In genomic region chr3L:9559040-9559439, dm6 we compare ENCODE assay signal across 3 fruit fly cellular contexts.
TF ChIP-seq lines count a peak whose summit lies in the region.

No protein-coding gene starts in this region.

- no peak for TF ChIP-seq CTCF in whole organism, embryonic (GFP tag; optimal IDR thresholded peaks at IDR 0.05; lab: Kevin White, UChicago)

TF ChIP-seq in whole organism, embryonic, 481 proteins besides CTCF, POLR2A, EP300 and RAD21:
- TF ChIP-seq HLH3B (GFP tag; IDR thresholded peaks at IDR 0.05; lab: Robert Waterston, UW): 0 out of 2 replicates have a peak, but pooled peaks have one; percentile 33
- TF ChIP-seq CG11504 (tag; optimal IDR thresholded peaks at IDR 0.05; lab: Kevin White, UChicago): peak; percentile 14
- TF ChIP-seq Med (GFP tag; lab: Kevin White, UChicago): peak; percentile 40
- peak; percentile 13; the same call in 1 of the 2 replicates for TF ChIP-seq CG10366 (GFP tag; IDR thresholded peaks at IDR 0.05; lab: Robert Waterston, UW)
- TF ChIP-seq dmrt99B (tag; optimal IDR thresholded peaks at IDR 0.05; lab: Kevin White, UChicago): peak; percentile 14
- no peak for TF ChIP-seq zen2 (GFP tag; IDR thresholded peaks at IDR 0.05; lab: Robert Waterston, UW; ENCODE audit: partially characterized antibody)
- TF ChIP-seq esg (GFP tag; conservative IDR thresholded peaks at IDR 0.05; lab: Robert Waterston, UW): 0 out of 2 replicates have a peak, but pooled peaks have one; percentile 12
- TF ChIP-seq ci (GFP tag; IDR thresholded peaks at IDR 0.05; lab: Robert Waterston, UW): 0 out of 3 replicates have a peak, but pooled peaks have one; percentile 32
- peak; percentile 7 for TF ChIP-seq gem (tag; optimal IDR thresholded peaks at IDR 0.05; lab: Kevin White, UChicago)
- no peak for TF ChIP-seq CG2875 (GFP tag; optimal IDR thresholded peaks at IDR 0.05; lab: Kevin White, UChicago)
- peak; percentile 33; the same call in 1 of the 2 replicates for TF ChIP-seq vvl (GFP tag; IDR thresholded peaks at IDR 0.05; lab: Robert Waterston, UW)
- no peak for TF ChIP-seq btn (GFP tag; optimal IDR thresholded peaks at IDR 0.05; lab: Kevin White, UChicago)
- no peak for TF ChIP-seq Aef1 (GFP tag; IDR thresholded peaks at IDR 0.05; lab: Robert Waterston, UW)
- TF ChIP-seq hkb (optimal IDR thresholded peaks at IDR 0.05; lab: Kevin White, UChicago): no peak
- 0 out of 2 replicates have a peak, but pooled peaks have one; percentile 17 for TF ChIP-seq hkb (GFP tag; IDR thresholded peaks at IDR 0.05; lab: Robert Waterston, UW)
- TF ChIP-seq CG3407 (GFP tag; optimal IDR thresholded peaks at IDR 0.05; lab: Kevin White, UChicago): no peak
- TF ChIP-seq row (GFP tag; IDR thresholded peaks at IDR 0.05; lab: Robert Waterston, UW): peak; percentile 38; the same call in 2 of the 3 replicates
- 0 out of 2 replicates have a peak, but pooled peaks have one; percentile 7 for TF ChIP-seq sisA (GFP tag; IDR thresholded peaks at IDR 0.05; lab: Robert Waterston, UW)
- TF ChIP-seq pros (GFP tag; optimal IDR thresholded peaks at IDR 0.05; lab: Kevin White, UChicago): no peak
- peak; percentile 9; the same call in 1 of the 2 replicates for TF ChIP-seq Drgx (GFP tag; IDR thresholded peaks at IDR 0.05; lab: Robert Waterston, UW)
- TF ChIP-seq Sox102F (GFP tag; optimal IDR thresholded peaks at IDR 0.05; lab: Kevin White, UChicago): peak; percentile 35
- TF ChIP-seq Doc2 (GFP tag; IDR thresholded peaks at IDR 0.05; lab: Robert Waterston, UW): no peak
- no peak for TF ChIP-seq sr (GFP tag; IDR thresholded peaks at IDR 0.05; lab: Robert Waterston, UW)
- no peak for TF ChIP-seq trem (tag; optimal IDR thresholded peaks at IDR 0.05; lab: Kevin White, UChicago)
- 0 out of 2 replicates have a peak, but pooled peaks have one; percentile 36 for TF ChIP-seq slbo (GFP tag; IDR thresholded peaks at IDR 0.05; lab: Robert Waterston, UW)
- TF ChIP-seq dysf (GFP tag; IDR thresholded peaks at IDR 0.05; lab: Robert Waterston, UW): 0 out of 3 replicates have a peak, but pooled peaks have one; percentile 37

TF ChIP-seq in whole organism, prepupa, 60 proteins besides CTCF, POLR2A, EP300 and RAD21:
- peak; percentile 59 for TF ChIP-seq CG8119 (GFP tag; IDR thresholded peaks at IDR 0.05; lab: Robert Waterston, UW)
- TF ChIP-seq CG3919 (GFP tag; optimal IDR thresholded peaks at IDR 0.05; lab: Kevin White, UChicago): no peak
- no peak for TF ChIP-seq Eip93F (GFP tag; optimal IDR thresholded peaks at IDR 0.05; lab: Kevin White, UChicago)
- TF ChIP-seq Ets21C (GFP tag; optimal IDR thresholded peaks at IDR 0.05; lab: Kevin White, UChicago): no peak
- peak; percentile 72 for TF ChIP-seq Eip78C (GFP tag; lab: Kevin White, UChicago)
- peak; percentile 64 for TF ChIP-seq CG15336 (GFP tag; IDR thresholded peaks at IDR 0.05; lab: Robert Waterston, UW)
- TF ChIP-seq achi (GFP tag; optimal IDR thresholded peaks at IDR 0.05; lab: Kevin White, UChicago): peak; percentile 8
- peak; percentile 22 for TF ChIP-seq OdsH (GFP tag; optimal IDR thresholded peaks at IDR 0.05; lab: Kevin White, UChicago)
- TF ChIP-seq CG32006 (GFP tag; optimal IDR thresholded peaks at IDR 0.05; lab: Kevin White, UChicago): peak; percentile 44
TF ChIP-seq in whole organism, prepupa: peak in this region for 6.

TF ChIP-seq in whole organism, pupa, 21 proteins besides CTCF, POLR2A, EP300 and RAD21:
- TF ChIP-seq CG8301 (tag; optimal IDR thresholded peaks at IDR 0.05; lab: Kevin White, UChicago) (no peak), CG32121 (GFP tag; IDR thresholded peaks at IDR 0.05; lab: Robert Waterston, UW) (peak; percentile 55; the same call in 1 of the 2 replicates), D1 (tag; optimal IDR thresholded peaks at IDR 0.05; lab: Kevin White, UChicago) (no peak), CG13204 (GFP tag; optimal IDR thresholded peaks at IDR 0.05; lab: Kevin White, UChicago) (no peak), fd96Ca (GFP tag; IDR thresholded peaks at IDR 0.05; lab: Robert Waterston, UW) (0 out of 3 replicates have a peak, but pooled peaks have one; percentile 5), CG8159 (tag; optimal IDR thresholded peaks at IDR 0.05; lab: Kevin White, UChicago) (no peak), rn (GFP tag; IDR thresholded peaks at IDR 0.05; lab: Robert Waterston, UW) (no peak), CG4496 (GFP tag; IDR thresholded peaks at IDR 0.05; lab: Robert Waterston, UW) (0 out of 3 replicates have a peak, but pooled peaks have one; percentile 32)
TF ChIP-seq in whole organism, pupa: peak in this region for 3.

Comparison
In these comparisons a context has a peak if more than half of its experiments do, and no peak if none do; other contexts are left out.
1. Of the 7 proteins assayed by ChIP-seq in both whole organism, embryonic and whole organism, prepupa: peak only in whole organism, embryonic: Sox102F; only in whole organism, prepupa: none; in both: none; in neither: 6.